Fruit fly (Drosophila melanogaster): ENCODE data around the gene CG12990.

Gene CG12990

dm6 chrX:17709546-17710272 lies 38.0 kb upstream of the CG12990 start, which contains the start of the genes CG8173 and raskol (continued):
- TF ChIP-seq CG10669 (GFP tag; optimal IDR thresholded peaks at IDR 0.05) (no peak), Ets96B (tag; optimal IDR thresholded peaks at IDR 0.05) (no peak), Eip75B (GFP tag; optimal IDR thresholded peaks at IDR 0.05) (no peak), fd85E (GFP tag; optimal IDR thresholded peaks at IDR 0.05) (no peak), CG8632 (GFP tag; optimal IDR thresholded peaks at IDR 0.05) (no peak), net (GFP tag; optimal IDR thresholded peaks at IDR 0.05) (no peak), CG32006 (GFP tag; optimal IDR thresholded peaks at IDR 0.05) (no peak), CG31627 (GFP tag; optimal IDR thresholded peaks at IDR 0.05) (no peak), CG34406 (GFP tag; optimal IDR thresholded peaks at IDR 0.05) (no peak), achi (GFP tag; optimal IDR thresholded peaks at IDR 0.05) (no peak), Eip78C (GFP tag) (peak; percentile 78), acj6 (GFP tag; optimal IDR thresholded peaks at IDR 0.05) (no peak), Hr39 (GFP tag; optimal IDR thresholded peaks at IDR 0.05) (no peak), CG11762 (GFP tag; optimal IDR thresholded peaks at IDR 0.05; ENCODE audit: insufficient read depth) (no peak), esn (GFP tag; optimal IDR thresholded peaks at IDR 0.05) (no peak), Eip93F (GFP tag; optimal IDR thresholded peaks at IDR 0.05) (no peak), fd59A (GFP tag; optimal IDR thresholded peaks at IDR 0.05) (no peak), Sox15 (GFP tag; optimal IDR thresholded peaks at IDR 0.05) (no peak), Hr4 (GFP tag; optimal IDR thresholded peaks at IDR 0.05) (no peak), CG6163 (GFP tag; IDR thresholded peaks at IDR 0.05) (peak; percentile 71), CG6808 (GFP tag; optimal IDR thresholded peaks at IDR 0.05) (peak; percentile 25), CG10631 (GFP tag; optimal IDR thresholded peaks at IDR 0.05) (no peak), CG8119 (GFP tag; IDR thresholded peaks at IDR 0.05) (no peak), topi (GFP tag; optimal IDR thresholded peaks at IDR 0.05) (peak; percentile 27), CG6792 (GFP tag; optimal IDR thresholded peaks at IDR 0.05) (peak; percentile 8), CG16779 (tag; optimal IDR thresholded peaks at IDR 0.05) (no peak), CG7368 (GFP tag; optimal IDR thresholded peaks at IDR 0.05) (no peak), CG6854 (GFP tag; optimal IDR thresholded peaks at IDR 0.05) (no peak), pdm3 (GFP tag; optimal IDR thresholded peaks at IDR 0.05) (no peak), CG9139 (GFP tag; optimal IDR thresholded peaks at IDR 0.05) (peak; percentile 41), cyc (GFP tag; optimal IDR thresholded peaks at IDR 0.05) (no peak), CG4318 (GFP tag; optimal IDR thresholded peaks at IDR 0.05) (no peak), Lpt (GFP tag; optimal IDR thresholded peaks at IDR 0.05) (no peak)

- TF ChIP-seq CG7368 (GFP tag; optimal IDR thresholded peaks at IDR 0.05) (no peak), net (GFP tag; optimal IDR thresholded peaks at IDR 0.05) (no peak), Eip78C (GFP tag) (peak; percentile 2), salr (GFP tag; optimal IDR thresholded peaks at IDR 0.05) (no peak)
Measured at dm6 chrX:17708843-17709242, 37.2 kb upstream of the CG12990 start.

dm6 chrX:17707691-17708090 lies 36.0 kb upstream of the CG12990 start:
- TF ChIP-seq fkh (GFP tag; optimal IDR thresholded peaks at IDR 0.05) (no peak), fd85E (GFP tag; optimal IDR thresholded peaks at IDR 0.05) (no peak), Sox14 (GFP tag; optimal IDR thresholded peaks at IDR 0.05) (no peak), Ets96B (tag; optimal IDR thresholded peaks at IDR 0.05) (no peak), svp (GFP tag) (peak; percentile 91)

Measured in whole organism, prepupa.